Worm (Caenorhabditis elegans) whole organism, midembryonic: ENCODE data around the gene Y54G9A.5.

Source experiments
- cog-1 ChIP-seq: sonication (generic microtip); optimal IDR thresholded peaks from 2 replicates; lab custom pipeline; 2016; ENCODE audit warnings: missing genetic modification characterization, missing compliant biosample characterization
- ref-1 ChIP-seq: fragments of 200-800 bp; sonication (Bioruptor generic); conservative IDR thresholded peaks from 2 replicates; pipeline ENCODE4 v1.3.6; 2022; ENCODE audit warnings: missing genetic modification reagents, missing genetic modification characterization, missing compliant biosample characterization
- tab-1 ChIP-seq: fragments of 200-800 bp; sonication (Bioruptor generic); IDR thresholded peaks from 2 replicates; pipeline ENCODE4 v1.3.6; 2022; ENCODE audit warnings: missing genetic modification characterization, missing compliant biosample characterization
- ztf-29 ChIP-seq: fragments of 200-800 bp; sonication (Bioruptor generic); IDR thresholded peaks from 2 replicates; pipeline ENCODE4 v1.3.6; 2022; ENCODE audit warnings: missing genetic modification reagents, missing genetic modification characterization, missing compliant biosample characterization

DNA sequence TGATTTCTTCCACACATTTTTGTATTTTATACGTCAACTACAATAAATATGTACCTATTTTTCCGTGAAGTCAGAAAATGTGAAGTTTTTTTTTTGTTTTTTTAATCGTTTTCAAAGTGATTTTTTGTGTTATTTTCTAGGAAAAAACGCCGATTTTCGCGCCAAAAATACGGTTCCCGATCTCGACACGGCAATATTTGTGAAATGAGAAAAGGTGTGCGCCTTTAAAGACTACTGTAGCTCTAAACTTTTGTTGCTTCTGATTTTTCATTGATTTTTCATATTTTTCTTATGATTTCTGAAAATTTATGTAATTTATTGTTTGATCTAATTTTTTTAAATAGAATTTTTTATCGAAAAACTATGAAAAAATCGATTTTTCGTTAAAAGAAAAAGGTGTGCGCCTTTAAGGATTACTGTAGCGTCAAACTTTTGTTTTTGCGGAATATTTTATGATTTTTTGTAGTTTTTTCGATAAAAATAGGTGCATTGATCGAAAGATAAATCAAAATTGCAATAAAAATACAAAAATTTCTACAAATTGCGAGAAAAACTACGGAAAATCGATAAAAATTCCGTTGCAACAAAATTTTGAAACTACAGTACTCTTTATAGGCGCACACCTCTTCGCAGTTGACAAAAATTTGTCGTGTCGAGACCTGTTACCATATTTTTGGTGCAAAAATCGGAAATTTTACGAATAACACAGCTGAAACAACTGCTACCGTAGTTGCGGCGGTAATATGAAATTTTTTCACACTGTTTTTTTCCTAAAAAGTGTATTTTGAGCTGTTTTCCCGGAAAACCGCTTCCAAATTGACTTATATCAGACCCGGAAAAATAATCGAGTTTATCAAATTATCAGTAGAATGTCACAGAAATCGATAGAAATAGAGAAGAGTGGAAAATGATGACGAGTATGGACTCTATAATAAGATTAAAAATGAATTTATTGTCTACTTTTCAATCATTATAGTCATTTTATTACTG is 27.2 kb upstream of the Y54G9A.5 start, which contains the start of gene kqt-3:
- TF ChIP-seq ztf-29 (no peak), tab-1 (GFP tag; lab: Robert Waterston, UW) (no peak), cog-1 (tag; lab: Kevin White, UChicago) (no peak), ref-1 (no peak)
